Fruit fly (Drosophila melanogaster): Measurements from ENCODE around the gene CG14223.
A peak's percentile ranks its signal among the peaks of the same experiment; 100 is the strongest.

The CG14223 gene

dm6 chrX:19667444-19668104, 3.8 kb upstream of the CG14223 start (continued):
- TF ChIP-seq schlank (tag; optimal IDR thresholded peaks at IDR 0.05), result no peak
- TF ChIP-seq gsb-n (tag; optimal IDR thresholded peaks at IDR 0.05), result no peak
- no peak for TF ChIP-seq Hsf (GFP tag; optimal IDR thresholded peaks at IDR 0.05)
- TF ChIP-seq CG4404 (GFP tag; IDR thresholded peaks at IDR 0.05), result no peak
- TF ChIP-seq esg (GFP tag; conservative IDR thresholded peaks at IDR 0.05), result no peak
- no peak for TF ChIP-seq CG9797 (GFP tag; optimal IDR thresholded peaks at IDR 0.05)
- no peak for TF ChIP-seq Doc2 (GFP tag; IDR thresholded peaks at IDR 0.05)
- no peak for TF ChIP-seq Vsx1 (GFP tag; optimal IDR thresholded peaks at IDR 0.05)
- no peak for TF ChIP-seq dati (GFP tag; IDR thresholded peaks at IDR 0.05)
- no peak for TF ChIP-seq nerfin-1 (tag; optimal IDR thresholded peaks at IDR 0.05)
- no peak for TF ChIP-seq ara (GFP tag; IDR thresholded peaks at IDR 0.05)
- peak; percentile 68 for TF ChIP-seq CG3995 (GFP tag; optimal IDR thresholded peaks at IDR 0.05)
- TF ChIP-seq ems (GFP tag; optimal IDR thresholded peaks at IDR 0.05), result no peak
- TF ChIP-seq Nf-YB (GFP tag; optimal IDR thresholded peaks at IDR 0.05), result no peak
- TF ChIP-seq cas (GFP tag; IDR thresholded peaks at IDR 0.05), result no peak
- peak; percentile 67 for TF ChIP-seq Med (GFP tag)
- TF ChIP-seq Chrac-16 (GFP tag; optimal IDR thresholded peaks at IDR 0.05), result no peak
- TF ChIP-seq Antp (GFP tag; optimal IDR thresholded peaks at IDR 0.05), result no peak
- no peak for TF ChIP-seq kay (GFP tag; optimal IDR thresholded peaks at IDR 0.05)
- TF ChIP-seq CG1603 (tag; optimal IDR thresholded peaks at IDR 0.05), result peak; percentile 81
- TF ChIP-seq Hr51 (GFP tag; optimal IDR thresholded peaks at IDR 0.05), result no peak
- TF ChIP-seq CG18599 (GFP tag; optimal IDR thresholded peaks at IDR 0.05), result no peak
- TF ChIP-seq sim (GFP tag; IDR thresholded peaks at IDR 0.05), result no peak
- no peak for TF ChIP-seq crc (GFP tag; optimal IDR thresholded peaks at IDR 0.05)
- no peak for TF ChIP-seq CG14441 (GFP tag; IDR thresholded peaks at IDR 0.05)
- TF ChIP-seq CG1647 (GFP tag; optimal IDR thresholded peaks at IDR 0.05), result no peak
- no peak for TF ChIP-seq pan (optimal IDR thresholded peaks at IDR 0.05)
- TF ChIP-seq pan (GFP tag; optimal IDR thresholded peaks at IDR 0.05 in 1 of 2, IDR thresholded peaks at IDR 0.05 in 1 of 2), result no peak
- TF ChIP-seq grau (tag; optimal IDR thresholded peaks at IDR 0.05), result no peak
- TF ChIP-seq cwo (GFP tag; optimal IDR thresholded peaks at IDR 0.05), result peak; percentile 50
- no peak for TF ChIP-seq Camta (GFP tag; optimal IDR thresholded peaks at IDR 0.05)
- TF ChIP-seq CG7786 (GFP tag; optimal IDR thresholded peaks at IDR 0.05), result no peak
- no peak for TF ChIP-seq fd64A (GFP tag; optimal IDR thresholded peaks at IDR 0.05)
- no peak for TF ChIP-seq Mad (GFP tag; optimal IDR thresholded peaks at IDR 0.05)
- TF ChIP-seq h (optimal IDR thresholded peaks at IDR 0.05), result no peak
- no peak for TF ChIP-seq Awh (GFP tag; IDR thresholded peaks at IDR 0.05)
- TF ChIP-seq CG8388 (GFP tag; optimal IDR thresholded peaks at IDR 0.05), result peak; percentile 80
- no peak for TF ChIP-seq Gsc (GFP tag; IDR thresholded peaks at IDR 0.05)
- no peak for TF ChIP-seq CG8478 (optimal IDR thresholded peaks at IDR 0.05)
- TF ChIP-seq ac (GFP tag; optimal IDR thresholded peaks at IDR 0.05), result no peak
- no peak for TF ChIP-seq CG3065 (GFP tag; optimal IDR thresholded peaks at IDR 0.05)
- peak; percentile 77 for TF ChIP-seq crol (GFP tag; IDR thresholded peaks at IDR 0.05)
- TF ChIP-seq CG15073 (GFP tag; optimal IDR thresholded peaks at IDR 0.05), result no peak
- no peak for TF ChIP-seq CG6272 (GFP tag; IDR thresholded peaks at IDR 0.05)
- peak; percentile 68 for TF ChIP-seq Blimp-1 (GFP tag; optimal IDR thresholded peaks at IDR 0.05)
- no peak for TF ChIP-seq CG17385 (GFP tag; optimal IDR thresholded peaks at IDR 0.05)

All from whole organism, embryonic.